Fruit fly (Drosophila melanogaster) whole organism, embryonic: ENCODE data around the gene Dhc93AB.

Source experiments
- Adf1 ChIP-seq: fragments of 200-800 bp; sonication (Bioruptor generic); IDR thresholded peaks from 2 replicates; pipeline ENCODE4 v1.3.6; 2022; ENCODE audit warnings: missing biosample characterization, missing genetic modification characterization
- Asciz ChIP-seq: fragments of 200-800 bp; sonication (Bioruptor generic); optimal IDR thresholded peaks from 2 replicates; lab custom pipeline; 2017; ENCODE audit warnings: missing biosample characterization, mild to moderate bottlenecking, missing genetic modification characterization, missing genetic modification reagents
- Awh ChIP-seq: fragments of 200-800 bp; sonication (Bioruptor generic); IDR thresholded peaks from 2 replicates; pipeline ENCODE4, ENCODE4 v1.3.6; 2022; ENCODE audit warnings: missing biosample characterization, missing genetic modification characterization
- CG10959 ChIP-seq: fragments of 200-800 bp; sonication (Bioruptor generic); IDR thresholded peaks from 2 replicates; pipeline ENCODE4 v1.3.6; 2022; ENCODE audit warnings: missing biosample characterization, missing genetic modification characterization
- CG11093 ChIP-seq: fragments of 200-800 bp; sonication (Bioruptor generic); IDR thresholded peaks from 3 replicates; pipeline ENCODE4 v1.3.6; 2022; ENCODE audit warnings: missing biosample characterization, missing genetic modification characterization
- CG11456 ChIP-seq: fragments of 200-800 bp; sonication (Bioruptor generic); IDR thresholded peaks from 3 replicates; pipeline ENCODE4 v1.3.6; 2022; ENCODE audit warnings: missing biosample characterization, missing genetic modification characterization
- CG11723 ChIP-seq: fragments of 200-800 bp; sonication (Bioruptor generic); optimal IDR thresholded peaks from 2 replicates; lab custom pipeline; 2017; ENCODE audit warnings: missing biosample characterization, mild to moderate bottlenecking, missing genetic modification characterization
- CG12219 ChIP-seq: fragments of 200-800 bp; sonication (Bioruptor generic); optimal IDR thresholded peaks from 3 replicates; lab custom pipeline; 2018; ENCODE audit warnings: missing biosample characterization, mild to moderate bottlenecking, missing genetic modification characterization
- CG14441 ChIP-seq: fragments of 200-800 bp; sonication (Bioruptor generic); IDR thresholded peaks from 2 replicates; pipeline ENCODE4 v1.3.6; 2022; ENCODE audit warnings: missing biosample characterization, missing genetic modification characterization
- CG14860 ChIP-seq: fragments of 200-800 bp; sonication (Bioruptor generic); IDR thresholded peaks from 3 replicates; pipeline ENCODE4 v1.3.6; 2022; ENCODE audit warnings: missing biosample characterization, missing genetic modification characterization; ENCODE audit not compliant: partially characterized antibody
- CG1647 ChIP-seq: fragments of 200-800 bp; sonication (Bioruptor generic); optimal IDR thresholded peaks from 3 replicates; lab custom pipeline; 2016; ENCODE audit warnings: missing biosample characterization, missing genetic modification characterization
- CG16779 ChIP-seq: fragments of 200-800 bp; sonication (Bioruptor generic); IDR thresholded peaks from 2 replicates; pipeline ENCODE4 v1.3.6; 2022; ENCODE audit warnings: missing biosample characterization, missing genetic modification characterization
- CG17612 ChIP-seq: fragments of 200-800 bp; sonication (Bioruptor generic); IDR thresholded peaks from 2 replicates; pipeline ENCODE4 v1.3.6; 2022; ENCODE audit warnings: missing biosample characterization, missing genetic modification characterization
- CG1832 ChIP-seq: fragments of 200-800 bp; sonication (Bioruptor generic); optimal IDR thresholded peaks from 2 replicates; lab custom pipeline; 2017; ENCODE audit warnings: missing biosample characterization, mild to moderate bottlenecking, missing genetic modification characterization, inconsistent platforms
- CG2889 ChIP-seq: fragments of 200-800 bp; sonication (Bioruptor generic); IDR thresholded peaks from 3 replicates; pipeline ENCODE4 v1.3.6; 2022; ENCODE audit warnings: missing biosample characterization, missing genetic modification characterization
- CG3065 ChIP-seq: fragments of 200-800 bp; sonication (Bioruptor generic); optimal IDR thresholded peaks from 2 replicates; lab custom pipeline; 2016; ENCODE audit warnings: missing biosample characterization, missing genetic modification characterization
- CG3163 ChIP-seq: fragments of 200-800 bp; sonication (Bioruptor generic); optimal IDR thresholded peaks from 3 replicates; lab custom pipeline; 2016; ENCODE audit warnings: missing biosample characterization, missing genetic modification characterization
- CG42726 ChIP-seq: fragments of 200-800 bp; sonication (Bioruptor generic); IDR thresholded peaks from 2 replicates; pipeline ENCODE4 v1.3.6; 2022; ENCODE audit warnings: missing biosample characterization, missing genetic modification characterization; ENCODE audit not compliant: partially characterized antibody
- CG4360 ChIP-seq: fragments of 200-800 bp; sonication (Bioruptor generic); IDR thresholded peaks from 2 replicates; pipeline ENCODE4 v1.3.6; 2022; ENCODE audit warnings: missing biosample characterization, missing genetic modification characterization
- CG5180 ChIP-seq: fragments of 200-800 bp; sonication (Bioruptor generic); optimal IDR thresholded peaks from 3 replicates; lab custom pipeline; 2017; ENCODE audit warnings: missing biosample characterization, missing genetic modification characterization, mild to moderate bottlenecking, moderate library complexity, missing genetic modification reagents
- CG6175 ChIP-seq: fragments of 200-800 bp; sonication (Bioruptor generic); IDR thresholded peaks from 3 replicates; pipeline ENCODE4 v1.3.6; 2022; ENCODE audit warnings: missing biosample characterization, missing genetic modification characterization
- CG6791 ChIP-seq: fragments of 200-800 bp; sonication (Bioruptor generic); IDR thresholded peaks from 3 replicates; pipeline ENCODE4 v1.3.6; 2022; ENCODE audit warnings: missing biosample characterization, missing genetic modification characterization; ENCODE audit not compliant: partially characterized antibody
- CG7786 ChIP-seq: fragments of 200-800 bp; sonication (Bioruptor generic); optimal IDR thresholded peaks from 2 replicates; lab custom pipeline; 2016; ENCODE audit warnings: missing biosample characterization, missing genetic modification characterization
- Dek ChIP-seq: fragments of 200-800 bp; sonication (Bioruptor generic); optimal IDR thresholded peaks from 3 replicates; lab custom pipeline; 2019; ENCODE audit warnings: missing biosample characterization, mild to moderate bottlenecking, missing genetic modification characterization, moderate library complexity
- Ets97D ChIP-seq: fragments of 200-800 bp; sonication (Bioruptor generic); optimal IDR thresholded peaks from 3 replicates; lab custom pipeline; 2016; ENCODE audit warnings: missing biosample characterization, missing genetic modification characterization
- GATAe ChIP-seq: fragments of 200-800 bp; sonication (Bioruptor generic); conservative IDR thresholded peaks from 2 replicates; pipeline ENCODE4 v1.3.6; 2022; ENCODE audit warnings: missing biosample characterization, missing genetic modification characterization
- Gug ChIP-seq: fragments of 200-800 bp; sonication (Bioruptor generic); IDR thresholded peaks from 4 replicates; pipeline ENCODE4 v1.3.6; 2022; ENCODE audit warnings: missing biosample characterization, missing genetic modification characterization
- H15 ChIP-seq: fragments of 200-800 bp; sonication (Bioruptor generic); IDR thresholded peaks from 3 replicates; pipeline ENCODE4 v1.3.6; 2022; ENCODE audit warnings: missing biosample characterization, missing genetic modification characterization
- HLH4C ChIP-seq: fragments of 200-800 bp; sonication (Bioruptor generic); IDR thresholded peaks from 3 replicates; pipeline ENCODE4 v1.3.6; 2022; ENCODE audit warnings: missing biosample characterization, missing genetic modification characterization; ENCODE audit not compliant: partially characterized antibody
- Hmr ChIP-seq: fragments of 200-800 bp; sonication (Bioruptor generic); optimal IDR thresholded peaks from 3 replicates; lab custom pipeline; 2017; ENCODE audit warnings: mild to moderate bottlenecking, missing biosample characterization, missing genetic modification reagents, missing genetic modification characterization
- Lpt ChIP-seq: fragments of >200 bp; optimal IDR thresholded peaks from 2 replicates; lab custom pipeline; 2018; ENCODE audit warnings: missing biosample characterization, missing genetic modification characterization
- Ptx1 ChIP-seq: fragments of 200-800 bp; sonication (Bioruptor generic); IDR thresholded peaks from 2 replicates; pipeline ENCODE4 v1.3.6; 2022; ENCODE audit warnings: missing biosample characterization, missing genetic modification characterization
- Ravus ChIP-seq: fragments of 200-800 bp; sonication (Bioruptor generic); IDR thresholded peaks from 2 replicates; pipeline ENCODE4 v1.3.6; 2022; ENCODE audit warnings: missing biosample characterization, missing genetic modification characterization
- Tbp ChIP-seq: fragments of >200 bp; optimal IDR thresholded peaks from 2 replicates; lab custom pipeline; 2018; ENCODE audit warnings: missing biosample characterization, missing genetic modification characterization
- Xbp1 ChIP-seq: fragments of 200-800 bp; sonication (Bioruptor generic); optimal IDR thresholded peaks from 3 replicates; lab custom pipeline; 2016; ENCODE audit warnings: missing biosample characterization, mild to moderate bottlenecking, missing genetic modification characterization
- bowl ChIP-seq: fragments of 200-800 bp; sonication (Bioruptor generic); IDR thresholded peaks from 2 replicates; pipeline ENCODE4 v1.3.6; 2022; ENCODE audit warnings: missing biosample characterization, missing genetic modification characterization
- bsh ChIP-seq, 2 experiments: fragments of 200-800 bp; sonication (Bioruptor generic); optimal IDR thresholded peaks; 2 replicates each; lab custom pipeline; 2017 to 2018; ENCODE audit warnings: mild to moderate bottlenecking in 2 of 2, missing biosample characterization in 2 of 2, missing genetic modification characterization in 2 of 2, moderate library complexity in 1 of 2
- cad ChIP-seq: fragments of >200 bp; optimal IDR thresholded peaks from 2 replicates; lab custom pipeline; 2017; ENCODE audit warnings: missing biosample characterization, missing genetic modification characterization
- cwo ChIP-seq: fragments of 200-800 bp; sonication (Bioruptor generic); optimal IDR thresholded peaks from 3 replicates; lab custom pipeline; 2017; ENCODE audit warnings: missing biosample characterization, missing genetic modification characterization, mild to moderate bottlenecking, moderate library complexity, missing genetic modification reagents
- fru ChIP-seq: fragments of >200 bp; optimal IDR thresholded peaks from 2 replicates; lab custom pipeline; 2017
- hth ChIP-seq: fragments of >200 bp; optimal IDR thresholded peaks from 2 replicates; lab custom pipeline; 2017; ENCODE audit warnings: inconsistent platforms
- jing ChIP-seq: fragments of 200-800 bp; sonication (Bioruptor generic); optimal IDR thresholded peaks from 2 replicates; lab custom pipeline; 2018; ENCODE audit warnings: missing biosample characterization, mild to moderate bottlenecking, missing genetic modification characterization
- jumu ChIP-seq: fragments of 200-800 bp; sonication (Bioruptor generic); optimal IDR thresholded peaks from 3 replicates; lab custom pipeline; 2016; ENCODE audit warnings: missing biosample characterization, missing genetic modification characterization
- kah ChIP-seq: fragments of 200-800 bp; sonication (Bioruptor generic); optimal IDR thresholded peaks from 2 replicates; lab custom pipeline; 2018; ENCODE audit warnings: missing biosample characterization, mild to moderate bottlenecking, missing genetic modification characterization
- lab ChIP-seq: fragments of 200-800 bp; sonication (Bioruptor generic); optimal IDR thresholded peaks from 3 replicates; lab custom pipeline; 2017; ENCODE audit warnings: missing biosample characterization, missing genetic modification characterization, mild to moderate bottlenecking, moderate library complexity, missing genetic modification reagents
- pita ChIP-seq: fragments of 200-800 bp; sonication (Bioruptor generic); optimal IDR thresholded peaks from 2 replicates; lab custom pipeline; 2017; ENCODE audit warnings: missing biosample characterization, mild to moderate bottlenecking, missing genetic modification characterization
- pros ChIP-seq: fragments of 200-800 bp; sonication (Bioruptor generic); optimal IDR thresholded peaks from 3 replicates; lab custom pipeline; 2019; ENCODE audit warnings: missing biosample characterization, mild to moderate bottlenecking, missing genetic modification characterization, moderate library complexity
- ranshi ChIP-seq: fragments of 200-800 bp; sonication (Bioruptor generic); IDR thresholded peaks from 2 replicates; pipeline ENCODE4 v1.3.6; 2022; ENCODE audit warnings: missing biosample characterization, missing genetic modification characterization
- sima ChIP-seq: fragments of 200-800 bp; sonication (Bioruptor generic); optimal IDR thresholded peaks from 2 replicates; lab custom pipeline; 2016; ENCODE audit warnings: missing biosample characterization, missing genetic modification characterization
- slp2 ChIP-seq: fragments of 200-800 bp; sonication (Bioruptor generic); optimal IDR thresholded peaks from 2 replicates; lab custom pipeline; 2016; ENCODE audit warnings: missing biosample characterization, missing genetic modification characterization
- yki ChIP-seq: fragments of >200 bp; optimal IDR thresholded peaks from 3 replicates; lab custom pipeline; 2018

Gene Dhc93AB

dm6 chr3R:21065010-21065695 is 22.9 kb upstream of the Dhc93AB start, which contains the start of gene AnxB9 (continued):
- TF ChIP-seq CG3065 (GFP tag; lab: Kevin White, UChicago) (no peak), sima (GFP tag; lab: Kevin White, UChicago) (no peak), CG14441 (GFP tag; lab: Robert Waterston, UW) (no peak), Ptx1 (GFP tag; lab: Robert Waterston, UW) (no peak), Gug (GFP tag; lab: Robert Waterston, UW) (0 out of 4 replicates have a peak, but pooled peaks have one; percentile 7), jumu (GFP tag; lab: Kevin White, UChicago) (no peak), yki (lab: Kevin White, UChicago) (no peak), CG17612 (no peak), CG11456 (GFP tag; lab: Robert Waterston, UW) (peak; percentile 33; the same call in 1 of the 3 replicates), CG11093 (GFP tag; lab: Robert Waterston, UW) (no peak), Ets97D (GFP tag; lab: Kevin White, UChicago) (no peak), CG2889 (GFP tag; lab: Robert Waterston, UW) (no peak), kah (GFP tag; lab: Kevin White, UChicago) (no peak), Asciz (peak; percentile 29), CG3163 (GFP tag; lab: Kevin White, UChicago) (peak; percentile 43), Xbp1 (GFP tag; lab: Kevin White, UChicago) (peak; percentile 5), HLH4C (GFP tag; lab: Robert Waterston, UW) (no peak), CG1647 (GFP tag; lab: Kevin White, UChicago) (no peak), Ravus (GFP tag; lab: Robert Waterston, UW) (no peak), cwo (GFP tag; lab: Kevin White, UChicago) (peak; percentile 14), Lpt (GFP tag; lab: Kevin White, UChicago) (no peak), Adf1 (peak; percentile 36; the same call in 1 of the 2 replicates), pros (GFP tag; lab: Kevin White, UChicago) (no peak), CG4360 (GFP tag; lab: Robert Waterston, UW) (peak; percentile 82), H15 (GFP tag; lab: Robert Waterston, UW) (no peak), CG10959 (GFP tag; lab: Robert Waterston, UW) (no peak), CG42726 (peak; percentile 77; the same call in 1 of the 2 replicates), CG7786 (GFP tag; lab: Kevin White, UChicago) (no peak), Dek (tag; lab: Kevin White, UChicago) (no peak), hth (lab: Kevin White, UChicago) (no peak), ranshi (GFP tag; lab: Robert Waterston, UW) (no peak), bsh (GFP tag; optimal IDR thresholded peaks at IDR 0.05; lab: Kevin White, UChicago) (peak in 1 of 2 experiments; percentile 20), CG6175 (no peak), fru (lab: Kevin White, UChicago) (no peak), GATAe (GFP tag; lab: Robert Waterston, UW) (no peak), CG16779 (no peak), jing (GFP tag; lab: Kevin White, UChicago) (no peak), Hmr (GFP tag; lab: Kevin White, UChicago) (peak; percentile 30), bowl (GFP tag; lab: Robert Waterston, UW) (0 out of 2 replicates have a peak, but pooled peaks have one; percentile 23), lab (peak; percentile 73), CG1832 (GFP tag; lab: Kevin White, UChicago) (no peak), CG6791 (GFP tag; lab: Robert Waterston, UW) (peak; percentile 96), slp2 (no peak), CG14860 (GFP tag; lab: Robert Waterston, UW) (no peak; the same call in 1 of the 3 replicates), CG11723 (GFP tag; lab: Kevin White, UChicago) (peak; percentile 1), Tbp (GFP tag; lab: Kevin White, UChicago) (peak; percentile 79), Awh (GFP tag; lab: Robert Waterston, UW) (no peak; the same call in 1 of the 2 replicates), CG12219 (GFP tag; lab: Kevin White, UChicago) (peak; percentile 28), CG5180 (GFP tag; lab: Kevin White, UChicago) (no peak), pita (GFP tag; lab: Kevin White, UChicago) (no peak), cad (GFP tag; lab: Kevin White, UChicago) (no peak)
